Worm (Caenorhabditis elegans) whole organism, L4 larva: ENCODE measurements around the gene W06F12.3.

Source experiments
- Y75B8A.6 ChIP-seq: fragments of 200-800 bp; sonication (Bioruptor generic); IDR thresholded peaks from 2 replicates; pipeline ENCODE4 v1.3.6; 2022; ENCODE audit warnings: missing genetic modification reagents, missing genetic modification characterization, missing compliant biosample characterization
- ZK546.5 ChIP-seq, 2 experiments: sonication (generic microtip); optimal IDR thresholded peaks; 2 replicates each; lab custom pipeline; 2017; ENCODE audit warnings: missing biosample characterization in 2 of 2, missing genetic modification characterization in 2 of 2
- ceh-82 ChIP-seq: sonication (generic microtip); optimal IDR thresholded peaks from 2 replicates; lab custom pipeline; 2017; ENCODE audit warnings: missing biosample characterization, missing genetic modification characterization
- dmd-8 ChIP-seq: fragments of 200-800 bp; sonication (Bioruptor generic); IDR thresholded peaks from 2 replicates; pipeline ENCODE4 v1.3.6; 2022; ENCODE audit warnings: missing genetic modification characterization, missing compliant biosample characterization
- lin-13 ChIP-seq: fragments of 150-350 bp; optimal IDR thresholded peaks from 2 replicates; lab custom pipeline; 2014; ENCODE audit warnings: missing biosample characterization, missing genetic modification reagents, missing genetic modification characterization
- sdz-12 ChIP-seq: fragments of 200-800 bp; sonication (Bioruptor generic); optimal IDR thresholded peaks from 2 replicates; lab custom pipeline; 2018; ENCODE audit warnings: mild to moderate bottlenecking, missing genetic modification characterization, missing compliant biosample characterization
- unc-130 ChIP-seq: sonication (generic microtip); optimal IDR thresholded peaks from 2 replicates; lab custom pipeline; 2016; ENCODE audit warnings: missing genetic modification reagents, missing genetic modification characterization, missing compliant biosample characterization
- zag-1 ChIP-seq: fragments of 150-350 bp; optimal IDR thresholded peaks from 2 replicates; lab custom pipeline; 2014; ENCODE audit warnings: missing biosample characterization, missing genetic modification characterization
- ztf-11 ChIP-seq: fragments of 150-350 bp; optimal IDR thresholded peaks from 2 replicates; lab custom pipeline; 2014; ENCODE audit warnings: missing biosample characterization, missing genetic modification characterization

ce11 chrIII:13719247-13719758, 15.5 kb upstream of the W06F12.3 start:
- no peak for TF ChIP-seq ceh-82 (tag; lab: Kevin White, UChicago)
- TF ChIP-seq unc-130 (GFP tag; lab: Kevin White, UChicago) = no peak
- TF ChIP-seq dmd-8 (GFP tag; lab: Robert Waterston, UW) = no peak
- no peak for TF ChIP-seq Y75B8A.6 (GFP tag; lab: Robert Waterston, UW)
- TF ChIP-seq sdz-12 (GFP tag; lab: Kevin White, UChicago) = no peak
- no peak for TF ChIP-seq lin-13 (GFP tag; lab: Kevin White, UChicago)
- TF ChIP-seq ZK546.5 (tag; optimal IDR thresholded peaks at IDR 0.05; lab: Kevin White, UChicago) = no peak
- TF ChIP-seq ztf-11 (tag; lab: Kevin White, UChicago) = no peak
- no peak for TF ChIP-seq zag-1 (tag; lab: Kevin White, UChicago)
